Fruit fly (Drosophila melanogaster) whole organism, embryonic: ENCODE measurements around the gene CG17593.

Source experiments
- B-H1 ChIP-seq: fragments of 200-800 bp; sonication (Bioruptor generic); IDR thresholded peaks from 3 replicates; pipeline ENCODE4 v1.3.6; 2022; ENCODE audit warnings: missing biosample characterization, missing genetic modification characterization
- CG1024 ChIP-seq: fragments of 200-800 bp; sonication (Bioruptor generic); IDR thresholded peaks from 2 replicates; pipeline ENCODE4 v1.3.6; 2022; ENCODE audit warnings: missing biosample characterization, missing genetic modification characterization
- CG11504 ChIP-seq: fragments of 200-800 bp; sonication (Bioruptor generic); optimal IDR thresholded peaks from 3 replicates; lab custom pipeline; 2019; ENCODE audit warnings: missing biosample characterization, mild to moderate bottlenecking, missing genetic modification characterization, moderate library complexity
- CG1233 ChIP-seq: fragments of 200-800 bp; sonication (Bioruptor generic); optimal IDR thresholded peaks from 4 replicates; lab custom pipeline; 2018; ENCODE audit warnings: missing biosample characterization, mild to moderate bottlenecking, missing genetic modification characterization
- CG13894 ChIP-seq: fragments of 200-800 bp; sonication (Bioruptor generic); optimal IDR thresholded peaks from 3 replicates; lab custom pipeline; 2018; ENCODE audit warnings: missing biosample characterization, mild to moderate bottlenecking, missing genetic modification characterization, moderate library complexity
- CG17328 ChIP-seq: fragments of 200-800 bp; sonication (Bioruptor generic); IDR thresholded peaks from 2 replicates; pipeline ENCODE4 v1.3.6; 2022; ENCODE audit warnings: missing biosample characterization, missing genetic modification characterization
- CG17361 ChIP-seq: fragments of 200-800 bp; sonication (Bioruptor generic); IDR thresholded peaks from 3 replicates; pipeline ENCODE4 v1.3.6; 2022; ENCODE audit warnings: missing biosample characterization, missing genetic modification characterization
- CG17385 ChIP-seq: fragments of 200-800 bp; sonication (Bioruptor generic); optimal IDR thresholded peaks from 3 replicates; lab custom pipeline; 2018; ENCODE audit warnings: missing biosample characterization, mild to moderate bottlenecking, missing genetic modification characterization
- CG18011 ChIP-seq: fragments of 200-800 bp; sonication (Bioruptor generic); optimal IDR thresholded peaks from 2 replicates; lab custom pipeline; 2017; ENCODE audit warnings: missing biosample characterization, missing genetic modification characterization, mild to moderate bottlenecking, moderate library complexity, missing genotype
- CG2202 ChIP-seq: fragments of 200-800 bp; sonication (Bioruptor generic); optimal IDR thresholded peaks from 2 replicates; lab custom pipeline; 2018; ENCODE audit warnings: missing biosample characterization, mild to moderate bottlenecking, missing genetic modification characterization
- CG4360 ChIP-seq: fragments of 200-800 bp; sonication (Bioruptor generic); IDR thresholded peaks from 2 replicates; pipeline ENCODE4 v1.3.6; 2022; ENCODE audit warnings: missing biosample characterization, missing genetic modification characterization
- CG7357 ChIP-seq: fragments of 200-800 bp; sonication (Bioruptor generic); IDR thresholded peaks from 3 replicates; pipeline ENCODE4 v1.3.6; 2022; ENCODE audit warnings: missing biosample characterization, missing genetic modification characterization
- CG7556 ChIP-seq: fragments of 200-800 bp; sonication (Bioruptor generic); optimal IDR thresholded peaks from 2 replicates; lab custom pipeline; 2017; ENCODE audit warnings: missing biosample characterization, mild to moderate bottlenecking, missing genetic modification characterization
- CG7963 ChIP-seq: fragments of 200-800 bp; sonication (Bioruptor generic); IDR thresholded peaks from 3 replicates; pipeline ENCODE4 v1.3.6; 2022; ENCODE audit warnings: missing biosample characterization, missing genetic modification characterization; ENCODE audit not compliant: partially characterized antibody
- CG8089 ChIP-seq: fragments of 200-800 bp; sonication (Bioruptor generic); optimal IDR thresholded peaks from 3 replicates; lab custom pipeline; 2016; ENCODE audit warnings: missing biosample characterization, missing genetic modification characterization
- E2f2 ChIP-seq: fragments of 200-800 bp; sonication (Bioruptor generic); IDR thresholded peaks from 2 replicates; pipeline ENCODE4 v1.3.6; 2022; ENCODE audit warnings: missing biosample characterization, missing genetic modification characterization
- H15 ChIP-seq: fragments of 200-800 bp; sonication (Bioruptor generic); IDR thresholded peaks from 3 replicates; pipeline ENCODE4 v1.3.6; 2022; ENCODE audit warnings: missing biosample characterization, missing genetic modification characterization
- HLH54F ChIP-seq: fragments of 200-800 bp; sonication (Bioruptor generic); optimal IDR thresholded peaks from 3 replicates; lab custom pipeline; 2016; ENCODE audit warnings: missing biosample characterization, missing genetic modification characterization
- Hmx ChIP-seq: fragments of 200-800 bp; sonication (Bioruptor generic); optimal IDR thresholded peaks from 2 replicates; lab custom pipeline; 2016; ENCODE audit warnings: missing biosample characterization, missing genetic modification characterization
- Hr78 ChIP-seq, 2 experiments: fragments of 200-800 bp in 1 of 2; fragments of >200 bp in 1 of 2; sonication (Bioruptor generic) in 1 of 2; optimal IDR thresholded peaks; 2 replicates each; lab custom pipeline; 2017 to 2019; ENCODE audit warnings: missing biosample characterization in 2 of 2, missing genetic modification characterization in 2 of 2, mild to moderate bottlenecking in 1 of 2, moderate library complexity in 1 of 2
- Jarid2 ChIP-seq: fragments of 200-800 bp; sonication (Bioruptor generic); optimal IDR thresholded peaks from 3 replicates; lab custom pipeline; 2017; ENCODE audit warnings: mild to moderate bottlenecking, missing biosample characterization, missing genetic modification reagents, missing genetic modification characterization
- MTF-1 ChIP-seq: fragments of 200-800 bp; sonication (Bioruptor generic); optimal IDR thresholded peaks from 2 replicates; lab custom pipeline; 2018; ENCODE audit warnings: missing biosample characterization, mild to moderate bottlenecking, missing genetic modification characterization, borderline replicate concordance
- Mes4 ChIP-seq: fragments of 200-800 bp; sonication (Bioruptor generic); optimal IDR thresholded peaks from 2 replicates; lab custom pipeline; 2016; ENCODE audit warnings: missing biosample characterization, missing genetic modification characterization
- NC2α ChIP-seq: fragments of 200-800 bp; sonication (Bioruptor generic); optimal IDR thresholded peaks from 2 replicates; lab custom pipeline; 2016; ENCODE audit warnings: missing biosample characterization, missing genetic modification characterization
- Nf-YA ChIP-seq: fragments of 200-800 bp; sonication (Bioruptor generic); IDR thresholded peaks from 2 replicates; pipeline ENCODE4 v1.3.6; 2022; ENCODE audit warnings: missing biosample characterization, missing genetic modification characterization
- Sry-δ ChIP-seq: fragments of 200-800 bp; sonication (Bioruptor generic); optimal IDR thresholded peaks from 2 replicates; lab custom pipeline; 2016; ENCODE audit warnings: missing biosample characterization, missing genetic modification characterization
- Ssrp ChIP-seq: fragments of 200-800 bp; sonication (Bioruptor generic); optimal IDR thresholded peaks from 2 replicates; lab custom pipeline; 2018; ENCODE audit warnings: missing biosample characterization, mild to moderate bottlenecking, missing genetic modification characterization, moderate library complexity
- Tbp ChIP-seq: fragments of >200 bp; optimal IDR thresholded peaks from 2 replicates; lab custom pipeline; 2018; ENCODE audit warnings: missing biosample characterization, missing genetic modification characterization
- Vsx1 ChIP-seq: fragments of 200-800 bp; sonication (Bioruptor generic); optimal IDR thresholded peaks from 2 replicates; lab custom pipeline; 2017; ENCODE audit warnings: missing biosample characterization, mild to moderate bottlenecking, missing genetic modification characterization, missing genetic modification reagents
- YL-1 ChIP-seq: fragments of 200-800 bp; sonication (Bioruptor generic); optimal IDR thresholded peaks from 3 replicates; lab custom pipeline; 2017; ENCODE audit warnings: missing biosample characterization, mild to moderate bottlenecking, missing genetic modification characterization
- ab ChIP-seq: fragments of 200-800 bp; sonication (Bioruptor generic); optimal IDR thresholded peaks from 2 replicates; lab custom pipeline; 2016; ENCODE audit warnings: missing biosample characterization, missing genetic modification characterization
- ara ChIP-seq: fragments of 200-800 bp; sonication (Bioruptor generic); IDR thresholded peaks from 2 replicates; pipeline ENCODE4 v1.3.6; 2022; ENCODE audit warnings: missing biosample characterization, missing genetic modification characterization
- bcd ChIP-seq: fragments of 200-800 bp; sonication (Bioruptor generic); optimal IDR thresholded peaks from 2 replicates; lab custom pipeline; 2017; ENCODE audit warnings: missing biosample characterization, mild to moderate bottlenecking, missing genetic modification characterization
- corto ChIP-seq: fragments of 200-800 bp; sonication (Bioruptor generic); optimal IDR thresholded peaks from 2 replicates; lab custom pipeline; 2016; ENCODE audit warnings: missing biosample characterization, mild to moderate bottlenecking, missing genetic modification characterization, moderate library complexity
- disco-r ChIP-seq: fragments of 200-800 bp; sonication (Bioruptor generic); optimal IDR thresholded peaks from 2 replicates; lab custom pipeline; 2016; ENCODE audit warnings: missing biosample characterization, missing genetic modification characterization
- gcm ChIP-seq: fragments of 200-800 bp; sonication (Bioruptor generic); optimal IDR thresholded peaks from 2 replicates; lab custom pipeline; 2019; ENCODE audit warnings: missing biosample characterization, mild to moderate bottlenecking, missing genetic modification characterization, moderate library complexity
- gsb-n ChIP-seq: fragments of 200-800 bp; sonication (Bioruptor generic); optimal IDR thresholded peaks from 3 replicates; lab custom pipeline; 2018; ENCODE audit warnings: missing biosample characterization, mild to moderate bottlenecking, missing genetic modification characterization
- her ChIP-seq: fragments of 200-800 bp; sonication (Bioruptor generic); optimal IDR thresholded peaks from 2 replicates; lab custom pipeline; 2016; ENCODE audit warnings: missing biosample characterization, missing genetic modification characterization
- pita ChIP-seq: fragments of 200-800 bp; sonication (Bioruptor generic); optimal IDR thresholded peaks from 2 replicates; lab custom pipeline; 2017; ENCODE audit warnings: missing biosample characterization, mild to moderate bottlenecking, missing genetic modification characterization
- repo ChIP-seq: fragments of 200-800 bp; sonication (Bioruptor generic); optimal IDR thresholded peaks from 2 replicates; lab custom pipeline; 2016; ENCODE audit warnings: missing biosample characterization, missing genetic modification characterization
- ssp ChIP-seq: fragments of 200-800 bp; sonication (Bioruptor generic); IDR thresholded peaks from 2 replicates; pipeline ENCODE4 v1.3.6; 2022; ENCODE audit warnings: missing biosample characterization, missing genetic modification characterization
- stc ChIP-seq: fragments of 200-800 bp; sonication (Bioruptor generic); IDR thresholded peaks from 2 replicates; pipeline ENCODE4 v1.3.6; 2022; ENCODE audit warnings: missing biosample characterization, missing genetic modification characterization
- tgo ChIP-seq: fragments of 200-800 bp; sonication (Bioruptor generic); IDR thresholded peaks from 3 replicates; pipeline ENCODE4 v1.3.6; 2022; ENCODE audit warnings: missing biosample characterization, missing genetic modification characterization
- tin ChIP-seq: fragments of 200-800 bp; sonication (Bioruptor generic); optimal IDR thresholded peaks from 3 replicates; lab custom pipeline; 2016; ENCODE audit warnings: missing biosample characterization, missing genetic modification characterization
- tio ChIP-seq: fragments of 200-800 bp; sonication (Bioruptor generic); optimal IDR thresholded peaks from 2 replicates; lab custom pipeline; 2017; ENCODE audit warnings: missing biosample characterization, missing genetic modification characterization, inconsistent platforms
- trh ChIP-seq: fragments of 200-800 bp; sonication (Bioruptor generic); optimal IDR thresholded peaks from 2 replicates; lab custom pipeline; 2016; ENCODE audit warnings: missing biosample characterization, missing genetic modification characterization
- vfl ChIP-seq: fragments of 200-800 bp; sonication (Bioruptor generic); optimal IDR thresholded peaks from 2 replicates; lab custom pipeline; 2016; ENCODE audit warnings: missing biosample characterization, missing genetic modification characterization
- vnd ChIP-seq: fragments of 200-800 bp; sonication (Bioruptor generic); IDR thresholded peaks from 3 replicates; pipeline ENCODE4 v1.3.6; 2022; ENCODE audit warnings: missing biosample characterization, missing genetic modification characterization; ENCODE audit not compliant: partially characterized antibody
- zen ChIP-seq: fragments of 200-800 bp; sonication (Bioruptor generic); optimal IDR thresholded peaks from 3 replicates; lab custom pipeline; 2018; ENCODE audit warnings: missing biosample characterization, mild to moderate bottlenecking, missing genetic modification characterization, moderate library complexity
- zf30C ChIP-seq: fragments of 200-800 bp; sonication (Bioruptor generic); optimal IDR thresholded peaks from 3 replicates; lab custom pipeline; 2018; ENCODE audit warnings: missing biosample characterization, mild to moderate bottlenecking, missing genetic modification characterization
- zfh2 ChIP-seq: fragments of 200-800 bp; sonication (Bioruptor generic); optimal IDR thresholded peaks from 2 replicates; lab custom pipeline; 2016; ENCODE audit warnings: missing biosample characterization, missing genetic modification characterization

CG17593 gene

dm6 chr2L:3472242-3472641 lies 42.4 kb upstream of the CG17593 start, which contains the start of gene Pgant4 (continued):
- TF ChIP-seq H15 (GFP tag; lab: Robert Waterston, UW) (peak; percentile 69; the same call in 2 of the 3 replicates), tio (no peak), CG8089 (GFP tag; lab: Kevin White, UChicago) (peak; percentile 39), CG1233 (GFP tag; lab: Kevin White, UChicago) (peak; percentile 47), Nf-YA (GFP tag; lab: Robert Waterston, UW) (peak; percentile 15; the same call in 1 of the 2 replicates), her (no peak), NC2α (no peak), vnd (GFP tag; lab: Robert Waterston, UW) (no peak), CG1024 (GFP tag; lab: Robert Waterston, UW) (peak; percentile 65; the same call in 1 of the 2 replicates), stc (GFP tag; lab: Robert Waterston, UW) (0 out of 2 replicates have a peak, but pooled peaks have one; percentile 13), ssp (GFP tag; lab: Robert Waterston, UW) (0 out of 2 replicates have a peak, but pooled peaks have one; percentile 26), bcd (peak; percentile 31), repo (GFP tag; lab: Kevin White, UChicago) (peak; percentile 8), Hmx (GFP tag; lab: Kevin White, UChicago) (no peak), Hr78 (GFP tag; optimal IDR thresholded peaks at IDR 0.05; lab: Kevin White, UChicago) (no peak), MTF-1 (GFP tag; lab: Kevin White, UChicago) (peak; percentile 25), CG7963 (GFP tag; lab: Robert Waterston, UW) (no peak), Jarid2 (GFP tag; lab: Kevin White, UChicago) (no peak), corto (no peak), Ssrp (tag; lab: Kevin White, UChicago) (no peak), CG7357 (GFP tag; lab: Robert Waterston, UW) (peak; percentile 43; the same call in 1 of the 3 replicates), disco-r (no peak), CG17385 (GFP tag; lab: Kevin White, UChicago) (no peak), B-H1 (GFP tag; lab: Robert Waterston, UW) (peak; percentile 41; the same call in 1 of the 3 replicates), YL-1 (no peak), zfh2 (GFP tag; lab: Kevin White, UChicago) (no peak), tgo (peak; percentile 65; the same call in 2 of the 3 replicates), Sry-δ (GFP tag; lab: Kevin White, UChicago) (no peak), CG2202 (tag; lab: Kevin White, UChicago) (no peak), gsb-n (tag; lab: Kevin White, UChicago) (peak; percentile 89), tin (GFP tag; lab: Kevin White, UChicago) (peak; percentile 71), zf30C (GFP tag; lab: Kevin White, UChicago) (no peak), ab (GFP tag; lab: Kevin White, UChicago) (no peak), CG11504 (tag; lab: Kevin White, UChicago) (no peak), gcm (GFP tag; lab: Kevin White, UChicago) (no peak), CG17328 (GFP tag; lab: Robert Waterston, UW) (peak; percentile 60), Mes4 (GFP tag; lab: Kevin White, UChicago) (no peak), CG17361 (GFP tag; lab: Robert Waterston, UW) (peak; percentile 57; the same call in 1 of the 3 replicates), ara (0 out of 2 replicates have a peak, but pooled peaks have one; percentile 17), E2f2 (GFP tag; lab: Robert Waterston, UW) (peak; percentile 99), trh (GFP tag; lab: Kevin White, UChicago) (no peak), pita (GFP tag; lab: Kevin White, UChicago) (peak; percentile 9), zen (tag; lab: Kevin White, UChicago) (peak; percentile 52), HLH54F (GFP tag; lab: Kevin White, UChicago) (peak; percentile 13), CG18011 (GFP tag; lab: Kevin White, UChicago) (no peak), vfl (no peak), CG7556 (GFP tag; lab: Kevin White, UChicago) (no peak), Tbp (GFP tag; lab: Kevin White, UChicago) (no peak), Vsx1 (no peak), CG4360 (no peak), CG13894 (tag; lab: Kevin White, UChicago) (peak; percentile 88)
